Worm (Caenorhabditis elegans): ENCODE data around the gene str-188.

- TF ChIP-seq med-1 (GFP tag; optimal IDR thresholded peaks at IDR 0.05; ENCODE audit: insufficient read depth) (no peak), ztf-29 (GFP tag; IDR thresholded peaks at IDR 0.05) (no peak), ref-1 (GFP tag; conservative IDR thresholded peaks at IDR 0.05) (no peak), cog-1 (tag; optimal IDR thresholded peaks at IDR 0.05) (no peak), flt-1 (GFP tag; IDR thresholded peaks at IDR 0.05) (no peak), klf-2 (GFP tag; conservative IDR thresholded peaks at IDR 0.05) (no peak), tab-1 (GFP tag; IDR thresholded peaks at IDR 0.05) (no peak), ztf-23 (GFP tag; IDR thresholded peaks at IDR 0.05) (no peak), T22C8.4 (GFP tag; IDR thresholded peaks at IDR 0.05) (no peak)
These were observed 17.3 kb upstream of the str-188 start for ce11 chrV:9699216-9699615.
